Fruit fly (Drosophila melanogaster) whole organism, pupa: Measurements from ENCODE around the gene Cht11.

Experiments
- CG10348 ChIP-seq: fragments of 200-800 bp; sonication (Bioruptor generic); IDR thresholded peaks from 2 replicates; pipeline ENCODE4 v1.3.6; 2022; ENCODE audit warnings: missing biosample characterization, missing genetic modification characterization
- CG12605 ChIP-seq: fragments of 200-800 bp; sonication (Bioruptor generic); IDR thresholded peaks from 2 replicates; pipeline ENCODE4 v1.3.6; 2022; ENCODE audit warnings: missing biosample characterization, missing genetic modification characterization
- CG13204 ChIP-seq: fragments of 200-800 bp; sonication (Bioruptor generic); optimal IDR thresholded peaks from 2 replicates; lab custom pipeline; 2018; ENCODE audit warnings: missing biosample characterization, mild to moderate bottlenecking, missing genetic modification characterization, moderate library complexity
- CG14655 ChIP-seq: fragments of 200-800 bp; sonication (Bioruptor generic); optimal IDR thresholded peaks from 3 replicates; lab custom pipeline; 2017; ENCODE audit warnings: mild to moderate bottlenecking, missing biosample characterization, missing genetic modification reagents, missing genetic modification characterization
- CG15710 ChIP-seq: fragments of 200-800 bp; sonication (Bioruptor generic); optimal IDR thresholded peaks from 2 replicates; lab custom pipeline; 2018; ENCODE audit warnings: missing biosample characterization, mild to moderate bottlenecking, missing genetic modification characterization, moderate library complexity
- CG4496 ChIP-seq: fragments of 200-800 bp; sonication (Bioruptor generic); IDR thresholded peaks from 3 replicates; pipeline ENCODE4 v1.3.6; 2022; ENCODE audit warnings: missing biosample characterization, missing genetic modification characterization
- CG8301 ChIP-seq: fragments of 200-800 bp; sonication (Bioruptor generic); optimal IDR thresholded peaks from 2 replicates; lab custom pipeline; 2018; ENCODE audit warnings: missing biosample characterization, mild to moderate bottlenecking, missing genetic modification characterization
- D1 ChIP-seq: fragments of 200-800 bp; sonication (Bioruptor generic); optimal IDR thresholded peaks from 2 replicates; lab custom pipeline; 2018; ENCODE audit warnings: missing biosample characterization, mild to moderate bottlenecking, missing genetic modification characterization, moderate library complexity
- EcR ChIP-seq: fragments of 200-800 bp; sonication (Bioruptor generic); optimal IDR thresholded peaks from 3 replicates; lab custom pipeline; 2019; ENCODE audit warnings: missing biosample characterization, missing genetic modification characterization, mild to moderate bottlenecking, moderate library complexity, missing genetic modification reagents
- Ets98B ChIP-seq: fragments of 200-800 bp; sonication (Bioruptor generic); IDR thresholded peaks from 2 replicates; pipeline ENCODE4 v1.3.6; 2022; ENCODE audit warnings: missing biosample characterization, missing genetic modification characterization
- Pif1A ChIP-seq: fragments of 200-800 bp; sonication (Bioruptor generic); optimal IDR thresholded peaks from 3 replicates; lab custom pipeline; 2016; ENCODE audit warnings: missing biosample characterization, missing genetic modification characterization
- Pif1B ChIP-seq: fragments of 200-800 bp; sonication (Bioruptor generic); optimal IDR thresholded peaks from 3 replicates; lab custom pipeline; 2016; ENCODE audit warnings: missing biosample characterization, missing genetic modification characterization
- Snoo ChIP-seq: fragments of 200-800 bp; sonication (Bioruptor generic); optimal IDR thresholded peaks from 3 replicates; lab custom pipeline; 2017; ENCODE audit warnings: missing biosample characterization, mild to moderate bottlenecking, missing genetic modification characterization, inconsistent platforms

DNA sequence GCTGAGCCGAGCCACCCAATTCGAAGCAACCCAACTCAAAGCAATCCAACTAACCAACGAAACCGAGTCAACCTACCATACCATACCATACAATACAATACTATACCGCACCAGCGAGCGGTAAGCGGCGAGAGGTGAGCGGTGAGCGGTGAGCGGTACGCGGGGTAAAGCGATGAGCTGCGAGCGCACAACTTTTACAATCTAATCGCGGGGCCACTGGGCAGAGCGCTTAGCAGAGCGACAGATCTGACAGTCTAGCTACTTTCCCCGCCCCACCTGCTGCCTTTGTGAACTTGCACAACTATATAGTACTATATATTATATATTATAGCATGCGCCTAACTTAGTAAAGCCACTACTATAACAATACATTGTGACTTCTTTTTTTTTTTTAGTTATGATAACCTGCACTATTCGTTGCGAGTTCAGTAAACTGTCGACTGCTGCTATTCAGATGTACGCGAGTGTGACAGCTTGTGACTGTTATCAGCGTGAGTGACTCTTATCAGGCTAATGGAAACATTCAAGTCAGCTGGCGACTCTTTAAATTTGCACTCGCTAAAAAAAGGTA lies 48.5 kb downstream of the Cht11 start:
- TF ChIP-seq CG12605 (GFP tag; lab: Robert Waterston, UW), result no peak
- peak; percentile 56 for TF ChIP-seq CG13204 (GFP tag; lab: Kevin White, UChicago)
- TF ChIP-seq Pif1A (GFP tag; lab: Kevin White, UChicago), result peak; percentile 6
- 0 out of 3 replicates have a peak, but pooled peaks have one; percentile 20 for TF ChIP-seq CG4496 (GFP tag; lab: Robert Waterston, UW)
- TF ChIP-seq Ets98B, result no peak
- TF ChIP-seq CG10348 (GFP tag; lab: Robert Waterston, UW), result no peak
- peak; percentile 49 for TF ChIP-seq EcR (GFP tag; lab: Kevin White, UChicago)
- TF ChIP-seq CG14655 (GFP tag; lab: Kevin White, UChicago), result peak; percentile 42
- TF ChIP-seq Snoo, result no peak
- peak; percentile 14 for TF ChIP-seq CG15710 (tag; lab: Kevin White, UChicago)
- no peak for TF ChIP-seq Pif1B (GFP tag; lab: Kevin White, UChicago)
- no peak for TF ChIP-seq D1 (tag; lab: Kevin White, UChicago)
- TF ChIP-seq CG8301 (tag; lab: Kevin White, UChicago), result peak; percentile 39
